Worm (Caenorhabditis elegans): ENCODE measurements around the gene dph-1.

dph-1 gene

ce11 chrIII:3736302-3736701 lies 29.6 kb downstream of the dph-1 start, which contains the start of gene F34D10.4:
TSS of gene F34D10.4 (plus strand) at chrIII:3736602.
- TF ChIP-seq unc-62 (GFP tag; optimal IDR thresholded peaks at IDR 0.05), result no peak

DNA sequence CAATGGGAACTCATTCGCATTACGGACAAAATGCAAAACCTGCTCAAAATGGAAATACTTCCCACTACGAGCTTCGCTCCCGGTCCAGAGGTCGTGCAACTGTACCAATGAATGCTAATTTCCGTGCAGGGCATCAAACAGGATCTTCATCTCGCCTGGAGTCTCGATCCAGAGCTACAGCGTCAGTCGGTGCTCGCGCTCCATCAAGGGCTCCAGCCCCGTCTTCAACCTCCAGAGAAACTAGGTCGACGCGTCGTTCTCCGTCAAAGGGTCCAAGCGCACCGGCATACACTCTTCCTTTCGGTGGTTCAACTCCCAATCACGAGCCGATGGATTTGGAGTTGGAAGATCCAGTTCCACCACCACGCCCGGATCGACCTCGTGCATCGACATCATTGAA lies 31.1 kb downstream of the dph-1 start:
- TF ChIP-seq unc-62 (GFP tag; optimal IDR thresholded peaks at IDR 0.05), result no peak

ce11 chrIII:3738331-3738730 lies 31.6 kb downstream of the dph-1 start:
- no peak for TF ChIP-seq unc-62 (GFP tag; optimal IDR thresholded peaks at IDR 0.05)

DNA sequence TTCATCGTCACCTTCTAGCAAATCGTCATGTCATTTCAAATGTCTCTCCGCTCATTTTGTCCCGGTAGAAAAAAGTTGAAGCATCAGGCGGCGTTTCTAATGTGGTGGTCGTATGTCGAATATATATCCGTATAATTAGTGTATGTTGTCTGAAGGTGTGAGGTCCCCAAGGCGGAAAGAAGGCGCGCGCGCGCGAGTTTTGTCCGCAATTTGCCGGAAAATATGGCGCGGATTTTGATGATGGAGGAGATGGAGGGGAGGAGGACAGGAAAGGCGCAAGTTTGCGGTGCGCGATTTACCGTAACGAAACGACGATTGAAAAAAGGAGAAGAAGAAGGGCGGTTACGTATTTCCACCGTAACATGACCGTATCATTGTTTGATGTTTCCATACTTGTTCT lies 35.4 kb downstream of the dph-1 start:
- TF ChIP-seq unc-62 (GFP tag; optimal IDR thresholded peaks at IDR 0.05), result no peak

DNA sequence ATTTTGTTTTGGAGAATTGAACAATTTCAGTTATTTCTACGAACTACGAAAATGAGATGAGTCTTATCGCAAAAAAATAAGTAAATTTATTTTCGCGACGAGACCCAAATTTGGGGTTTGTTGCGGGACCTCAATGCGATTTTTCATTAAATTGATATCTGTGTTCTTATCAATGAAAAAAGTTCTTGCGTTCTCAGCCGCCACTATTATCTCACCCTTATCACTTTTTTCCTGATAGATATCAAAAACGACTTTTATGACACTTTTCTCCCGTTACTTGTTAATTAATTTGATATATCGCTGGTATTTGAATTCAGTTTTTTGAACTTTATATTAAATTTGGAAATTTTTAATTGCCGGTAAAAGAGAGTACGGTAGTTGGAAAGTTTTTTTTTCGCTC lies 36.7 kb downstream of the dph-1 start:
- no peak for TF ChIP-seq unc-62 (GFP tag; optimal IDR thresholded peaks at IDR 0.05)

DNA sequence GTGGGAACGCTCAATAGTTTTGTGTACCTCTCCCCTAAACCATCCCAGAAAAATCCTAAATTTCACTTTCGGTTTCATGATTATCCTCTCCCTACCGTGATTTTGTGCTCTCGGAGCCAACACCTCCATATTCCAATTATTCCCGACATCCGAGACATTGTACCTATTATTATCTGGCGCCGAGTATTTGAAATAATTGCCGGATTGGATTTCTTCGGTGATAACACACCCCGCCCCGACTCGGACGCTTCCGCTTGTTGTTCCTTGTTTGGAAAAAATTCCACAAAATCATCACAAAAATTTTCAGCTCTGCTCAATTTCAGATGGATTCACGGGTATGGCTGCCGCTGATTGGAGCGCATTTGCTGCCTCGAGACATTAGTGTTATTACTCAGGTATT lies 38.5 kb downstream of the dph-1 start, which contains the start of gene lin-48:
TSS of gene lin-48 (plus strand) at position 301 of the 400 bp plus-strand sequence.
- no peak for TF ChIP-seq unc-62 (GFP tag; optimal IDR thresholded peaks at IDR 0.05)

All from whole organism, dauer.